Worm (Caenorhabditis elegans) whole organism, late embryonic: ENCODE data around the gene F53F8.5.
A peak's percentile ranks its signal among the peaks of the same experiment; 100 is the strongest.

Experiments
- ceh-31 ChIP-seq: sonication (generic microtip); optimal IDR thresholded peaks from 2 replicates; lab custom pipeline; 2016; ENCODE audit warnings: missing genetic modification characterization, missing compliant biosample characterization
- ceh-45 ChIP-seq: fragments of 200-800 bp; sonication (Bioruptor generic); IDR thresholded peaks from 2 replicates; pipeline ENCODE4 v1.3.6; 2022; ENCODE audit warnings: missing genetic modification reagents, missing genetic modification characterization, missing compliant biosample characterization
- eyg-1 ChIP-seq: sonication (generic microtip); optimal IDR thresholded peaks from 2 replicates; lab custom pipeline; 2016; ENCODE audit warnings: missing genotype, missing genetic modification characterization, missing compliant biosample characterization
- fkh-10 ChIP-seq: fragments of 150-350 bp; optimal IDR thresholded peaks from 2 replicates; lab custom pipeline; 2014; ENCODE audit warnings: missing biosample characterization, missing genetic modification reagents, missing genetic modification characterization
- hlh-8 ChIP-seq: sonication (generic microtip); optimal IDR thresholded peaks from 2 replicates; lab custom pipeline; 2016; ENCODE audit warnings: missing genotype, missing genetic modification characterization, missing compliant biosample characterization
- lin-11 ChIP-seq: fragments of 200-800 bp; sonication (Bioruptor generic); optimal IDR thresholded peaks from 2 replicates; lab custom pipeline; 2018; ENCODE audit warnings: mild to moderate bottlenecking, missing genetic modification characterization, missing compliant biosample characterization
- nfya-1 ChIP-seq: sonication (generic microtip); optimal IDR thresholded peaks from 2 replicates; lab custom pipeline; 2017; ENCODE audit warnings: missing genetic modification characterization, mild to moderate bottlenecking, missing compliant biosample characterization, antibody characterized with exemption, moderate library complexity
- syd-9 ChIP-seq: sonication (generic microtip); optimal IDR thresholded peaks from 2 replicates; lab custom pipeline; 2016; ENCODE audit warnings: mild to moderate bottlenecking, missing genetic modification characterization, moderate library complexity, missing compliant biosample characterization
- tbx-2 ChIP-seq: sonication (generic microtip); optimal IDR thresholded peaks from 2 replicates; lab custom pipeline; 2016; ENCODE audit warnings: missing genetic modification characterization, missing compliant biosample characterization
- tbx-7 ChIP-seq: sonication (generic microtip); optimal IDR thresholded peaks from 2 replicates; lab custom pipeline; 2016; ENCODE audit warnings: missing genotype, missing genetic modification characterization, missing compliant biosample characterization
- unc-42 ChIP-seq: sonication (generic microtip); optimal IDR thresholded peaks from 2 replicates; lab custom pipeline; 2016; ENCODE audit warnings: missing genotype, missing genetic modification characterization, missing compliant biosample characterization
- unc-55 ChIP-seq: sonication (generic microtip); optimal IDR thresholded peaks from 2 replicates; lab custom pipeline; 2017; ENCODE audit warnings: missing biosample characterization, missing genetic modification reagents, missing genetic modification characterization
- unc-86 ChIP-seq: sonication (generic microtip); optimal IDR thresholded peaks from 2 replicates; lab custom pipeline; 2016; ENCODE audit warnings: missing genetic modification characterization, missing compliant biosample characterization

The F53F8.5 gene

DNA sequence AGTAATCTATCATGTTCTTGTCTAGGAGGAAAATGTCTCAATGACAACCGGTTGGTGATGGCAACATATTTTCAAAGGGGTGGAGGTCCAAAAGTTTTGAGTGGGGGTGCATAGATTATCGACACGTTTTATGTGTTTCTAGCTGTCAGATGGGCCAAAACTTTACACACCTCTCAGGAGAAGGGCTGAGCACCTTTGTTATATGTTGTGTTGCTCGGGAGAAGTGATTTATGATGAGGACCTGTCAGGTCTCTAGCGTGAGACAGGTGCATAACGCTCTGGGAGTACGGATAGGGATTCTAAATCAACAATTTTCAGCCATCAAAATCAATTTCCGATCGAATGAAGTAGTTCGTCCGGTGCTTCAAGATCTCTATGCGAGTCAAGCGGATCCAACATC, 47.2 kb downstream of the F53F8.5 start:
- TF ChIP-seq hlh-8 (tag; lab: Kevin White, UChicago) (no peak), fkh-10 (no peak), unc-55 (GFP tag; lab: Kevin White, UChicago) (peak; percentile 57), unc-86 (tag; lab: Kevin White, UChicago) (no peak), eyg-1 (no peak)
- TF ChIP-seq, all 69 proteins: peak for 1

DNA sequence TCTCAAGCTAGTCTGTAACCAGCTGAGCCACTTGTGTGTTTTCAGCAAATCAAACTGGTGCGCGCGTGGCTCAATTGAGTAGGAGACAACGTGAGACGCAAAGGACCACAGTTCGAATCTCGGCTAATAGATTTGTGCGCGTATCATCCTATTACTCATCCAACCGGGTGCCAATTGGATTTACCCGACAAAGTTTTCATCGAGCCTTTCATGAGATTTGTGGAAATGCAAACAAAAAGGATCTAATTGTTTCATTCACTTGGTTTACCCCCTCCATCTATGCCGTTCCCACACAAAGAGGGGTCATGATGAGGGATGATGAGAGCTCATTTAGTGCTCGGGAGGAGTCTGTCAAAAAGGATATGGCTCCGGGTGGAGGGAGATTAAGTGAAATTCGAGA, 48.7 kb downstream of the F53F8.5 start:
- TF ChIP-seq lin-11 (tag; lab: Kevin White, UChicago), result no peak
- TF ChIP-seq unc-42 (tag; lab: Kevin White, UChicago), result peak; percentile 89

DNA sequence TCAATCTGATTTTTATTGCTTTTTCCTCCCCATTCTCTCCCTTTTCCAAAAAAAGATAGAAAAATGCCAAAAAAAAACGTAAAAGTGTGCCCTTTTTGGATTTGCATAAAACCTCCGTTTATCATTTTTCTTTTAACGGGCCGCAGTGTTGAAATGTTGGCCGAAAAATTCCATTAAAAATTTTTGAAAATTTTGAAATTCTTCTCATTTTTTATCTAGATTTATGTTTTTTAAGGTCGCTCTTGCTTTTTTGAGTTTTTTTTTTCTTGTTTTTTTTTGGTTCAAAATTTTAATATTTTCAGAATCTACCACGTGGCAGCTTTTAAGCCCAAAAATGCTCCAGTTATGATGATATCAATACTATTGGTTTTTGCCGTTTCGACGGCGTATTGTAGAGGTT, 49.5 kb downstream of the F53F8.5 start, which contains the start of gene mnr-1:
TSS of gene mnr-1 (plus strand) at position 301 of the 400 bp plus-strand sequence.
- TF ChIP-seq tbx-7 (no peak), nfya-1 (no peak), unc-42 (tag; lab: Kevin White, UChicago) (no peak), ceh-45 (no peak), syd-9 (tag; lab: Kevin White, UChicago) (no peak), tbx-2 (tag; lab: Kevin White, UChicago) (no peak), unc-86 (tag; lab: Kevin White, UChicago) (no peak)

DNA sequence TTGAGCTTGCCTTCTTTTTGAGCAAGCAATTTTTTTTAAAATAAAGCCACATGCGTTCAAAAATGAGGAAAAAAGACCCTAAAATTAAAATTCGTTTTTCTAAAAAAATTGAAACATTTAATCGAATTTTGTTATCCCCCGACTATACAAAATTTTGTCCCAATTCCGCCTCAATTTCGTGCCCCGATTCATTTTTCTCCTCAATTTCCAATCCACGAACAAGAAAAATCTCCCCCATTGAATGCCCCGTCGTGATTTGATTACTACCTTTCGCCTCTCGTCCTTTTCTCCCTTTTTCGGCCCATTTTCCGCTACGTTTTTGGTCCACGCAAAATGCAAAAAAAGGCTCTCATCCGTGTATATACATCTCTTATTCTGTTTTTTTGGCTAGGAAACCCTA, 51.9 kb downstream of the F53F8.5 start:
- no peak for TF ChIP-seq ceh-31 (tag; lab: Kevin White, UChicago)
- peak; percentile 80 for TF ChIP-seq unc-42 (tag; lab: Kevin White, UChicago)
